Fruit fly (Drosophila melanogaster): ENCODE measurements around the gene Cpr67B.

Cpr67B gene

DNA sequence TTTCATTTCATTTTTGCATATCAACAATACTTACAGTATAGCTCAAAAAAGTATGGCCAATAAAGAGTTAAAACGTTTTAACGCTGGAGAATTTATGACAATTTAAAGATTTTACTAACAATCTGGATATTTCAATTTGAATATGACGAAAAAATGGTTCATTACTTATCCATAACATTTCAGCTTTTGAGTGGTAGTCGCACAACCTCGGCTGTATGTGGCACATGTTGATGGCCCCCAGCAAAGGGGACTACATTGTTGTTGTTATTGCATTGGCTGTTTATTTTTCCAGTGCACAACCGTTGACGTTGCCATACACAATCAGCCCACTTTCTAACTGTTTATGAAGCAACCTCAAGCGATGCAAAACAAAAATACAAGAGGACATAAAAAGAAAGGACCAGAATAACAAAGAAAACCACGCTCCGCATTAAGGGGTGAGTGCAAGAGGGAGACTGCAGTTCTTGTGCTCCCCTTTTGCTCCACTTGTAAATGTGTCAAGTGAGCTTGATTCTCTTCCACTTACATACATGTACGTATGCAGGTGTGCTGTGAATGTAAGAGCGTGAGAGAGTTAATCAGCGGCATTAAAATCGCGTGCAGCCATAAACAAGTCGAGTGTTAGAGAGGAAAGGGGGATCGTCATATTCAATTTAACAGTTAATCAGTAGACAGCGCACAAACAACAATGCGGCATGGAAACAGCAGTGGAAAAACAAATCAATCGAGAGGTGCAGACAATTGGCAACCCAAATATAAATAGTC, 15.6 kb downstream of the Cpr67B start (continued):
- TF ChIP-seq jing (GFP tag; optimal IDR thresholded peaks at IDR 0.05) (peak; percentile 18), Camta (GFP tag; optimal IDR thresholded peaks at IDR 0.05) (peak; percentile 20), croc (GFP tag; conservative IDR thresholded peaks at IDR 0.05) (peak; percentile 20; the same call in 1 of the 3 replicates), Max (GFP tag; optimal IDR thresholded peaks at IDR 0.05) (no peak), Dip2 (GFP tag; IDR thresholded peaks at IDR 0.05) (no peak), CG12942 (GFP tag; optimal IDR thresholded peaks at IDR 0.05) (peak; percentile 4), CG1832 (GFP tag; optimal IDR thresholded peaks at IDR 0.05) (no peak), ftz-f1 (GFP tag; optimal IDR thresholded peaks at IDR 0.05) (no peak), sens (GFP tag) (peak; percentile 87), lilli (GFP tag; optimal IDR thresholded peaks at IDR 0.05) (peak; percentile 18), sd (tag; optimal IDR thresholded peaks at IDR 0.05) (no peak), CG2889 (GFP tag; IDR thresholded peaks at IDR 0.05) (no peak), Hr3 (GFP tag; optimal IDR thresholded peaks at IDR 0.05) (peak; percentile 11), Atf-2 (GFP tag; optimal IDR thresholded peaks at IDR 0.05) (no peak), HLHmδ (GFP tag; optimal IDR thresholded peaks at IDR 0.05) (no peak), H2.0 (GFP tag; IDR thresholded peaks at IDR 0.05) (0 out of 2 replicates have a peak, but pooled peaks have one; percentile 24), Tbp (GFP tag; optimal IDR thresholded peaks at IDR 0.05) (no peak), hth (optimal IDR thresholded peaks at IDR 0.05) (no peak), CG15269 (tag; optimal IDR thresholded peaks at IDR 0.05) (peak; percentile 66), CG11093 (GFP tag; IDR thresholded peaks at IDR 0.05) (no peak), CG14860 (GFP tag; IDR thresholded peaks at IDR 0.05; ENCODE audit: partially characterized antibody) (no peak), wor (GFP tag; IDR thresholded peaks at IDR 0.05) (peak; percentile 38; the same call in 1 of the 2 replicates), CG34376 (GFP tag; optimal IDR thresholded peaks at IDR 0.05) (no peak), CG2712 (tag; optimal IDR thresholded peaks at IDR 0.05) (peak; percentile 57), CG5245 (GFP tag; optimal IDR thresholded peaks at IDR 0.05) (no peak), nmo (GFP tag; optimal IDR thresholded peaks at IDR 0.05) (peak; percentile 46), Hr51 (GFP tag; optimal IDR thresholded peaks at IDR 0.05) (peak in 1 of 2 experiments; percentile 75), CG14667 (GFP tag; IDR thresholded peaks at IDR 0.05) (peak; percentile 18; the same call in 1 of the 2 replicates), B-H2 (GFP tag; optimal IDR thresholded peaks at IDR 0.05) (no peak), sr (GFP tag; IDR thresholded peaks at IDR 0.05) (no peak), CG1529 (GFP tag; optimal IDR thresholded peaks at IDR 0.05) (peak; percentile 2), dan (GFP tag; IDR thresholded peaks at IDR 0.05) (no peak), Rx (GFP tag; IDR thresholded peaks at IDR 0.05) (peak; percentile 34; the same call in 1 of the 2 replicates), Dad (GFP tag; optimal IDR thresholded peaks at IDR 0.05) (no peak), Bgb (GFP tag; IDR thresholded peaks at IDR 0.05; ENCODE audit: partially characterized antibody) (no peak), D (optimal IDR thresholded peaks at IDR 0.05) (no peak), D (GFP tag; optimal IDR thresholded peaks at IDR 0.05) (peak; percentile 3), unpg (GFP tag; optimal IDR thresholded peaks at IDR 0.05) (peak; percentile 62), luna (GFP tag; optimal IDR thresholded peaks at IDR 0.05) (no peak), nerfin-2 (GFP tag; IDR thresholded peaks at IDR 0.05; ENCODE audit: partially characterized antibody) (no peak), CG14710 (tag; optimal IDR thresholded peaks at IDR 0.05) (no peak), Deaf1 (tag; optimal IDR thresholded peaks at IDR 0.05) (no peak), CG10462 (GFP tag; optimal IDR thresholded peaks at IDR 0.05) (no peak), pum (GFP tag; optimal IDR thresholded peaks at IDR 0.05) (peak; percentile 12), Sox102F (GFP tag; optimal IDR thresholded peaks at IDR 0.05) (peak; percentile 77), Stat92E (GFP tag; optimal IDR thresholded peaks at IDR 0.05) (no peak), ac (GFP tag; optimal IDR thresholded peaks at IDR 0.05) (no peak), bsh (GFP tag; optimal IDR thresholded peaks at IDR 0.05) (peak; percentile 50 to 86), wdn (GFP tag; IDR thresholded peaks at IDR 0.05) (no peak; the same call in 1 of the 2 replicates), dmrt99B (tag; optimal IDR thresholded peaks at IDR 0.05) (peak; percentile 75)
